Worm (Caenorhabditis elegans) whole organism, L1 larva: ENCODE measurements around the gene top-3.
A peak's percentile ranks its signal among the peaks of the same experiment; 100 is the strongest.

ENCODE experiments used
- C04F5.9 ChIP-seq: sonication (generic microtip); optimal IDR thresholded peaks from 2 replicates; lab custom pipeline; 2016; ENCODE audit warnings: missing genetic modification characterization, missing compliant biosample characterization
- C16A3.4 ChIP-seq: fragments of 150-350 bp; optimal IDR thresholded peaks from 2 replicates; lab custom pipeline; 2014; ENCODE audit warnings: missing biosample characterization, missing genetic modification characterization
- C34B4.2 ChIP-seq: sonication (generic microtip); optimal IDR thresholded peaks from 2 replicates; lab custom pipeline; 2017; ENCODE audit warnings: mild to moderate bottlenecking, missing genetic modification characterization, missing compliant biosample characterization
- aly-2 ChIP-seq: fragments of 150-350 bp; optimal IDR thresholded peaks from 2 replicates; lab custom pipeline; 2014; ENCODE audit warnings: missing biosample characterization, missing genetic modification characterization
- ama-1 ChIP-seq: fragments of 150-350 bp; optimal IDR thresholded peaks from 2 replicates; lab custom pipeline; 2014
- blmp-1 ChIP-seq: fragments of 150-350 bp; optimal IDR thresholded peaks from 2 replicates; lab custom pipeline; 2014; ENCODE audit warnings: missing biosample characterization, missing genetic modification characterization
- ceh-90 ChIP-seq: sonication (generic microtip); optimal IDR thresholded peaks from 2 replicates; lab custom pipeline; 2016; ENCODE audit warnings: missing genetic modification characterization, missing compliant biosample characterization
- dpl-1 ChIP-seq, 3 experiments: fragments of 150-350 bp in 2 of 3; sonication (generic microtip) in 1 of 3; optimal IDR thresholded peaks; 2 replicates each; lab custom pipeline; 2014 to 2017; ENCODE audit warnings: missing biosample characterization in 3 of 3, missing genetic modification characterization in 3 of 3, missing genetic modification reagents in 3 of 3
- dsc-1 ChIP-seq: sonication (generic microtip); optimal IDR thresholded peaks from 2 replicates; lab custom pipeline; 2016; ENCODE audit warnings: mild to moderate bottlenecking, missing genetic modification characterization, missing compliant biosample characterization
- egl-13 ChIP-seq: sonication (generic microtip); optimal IDR thresholded peaks from 2 replicates; lab custom pipeline; 2016; ENCODE audit warnings: missing genotype, missing genetic modification reagents, missing genetic modification characterization, missing compliant biosample characterization
- elt-2 ChIP-seq: sonication (generic microtip); optimal IDR thresholded peaks from 2 replicates; lab custom pipeline; 2016; ENCODE audit warnings: missing genetic modification characterization, mild to moderate bottlenecking, inconsistent platforms, missing compliant biosample characterization, missing genetic modification reagents
- elt-3 ChIP-seq, 6 experiments: fragments of 150-350 bp in 1 of 6; sonication (generic microtip); optimal IDR thresholded peaks; 2 replicates each; lab custom pipeline; 2017 to 2018; ENCODE audit warnings: missing biosample characterization in 6 of 6, missing genetic modification characterization in 6 of 6, inconsistent platforms in 1 of 6
- ets-5 ChIP-seq: fragments of 200-800 bp; sonication (Bioruptor generic); IDR thresholded peaks from 2 replicates; pipeline ENCODE4 v1.3.6; 2022; ENCODE audit warnings: missing genetic modification characterization, missing compliant biosample characterization
- fkh-10 ChIP-seq: sonication (generic microtip); optimal IDR thresholded peaks from 2 replicates; lab custom pipeline; 2017; ENCODE audit warnings: missing biosample characterization, missing genetic modification reagents, missing genetic modification characterization
- fkh-4 ChIP-seq: sonication (generic microtip); optimal IDR thresholded peaks from 2 replicates; lab custom pipeline; 2016; ENCODE audit warnings: missing compliant biosample characterization, missing genetic modification characterization, borderline replicate concordance
- fkh-8 ChIP-seq: sonication (generic microtip); optimal IDR thresholded peaks from 2 replicates; lab custom pipeline; 2016; ENCODE audit warnings: mild to moderate bottlenecking, missing genetic modification characterization, missing compliant biosample characterization
- fos-1 ChIP-seq: fragments of 150-350 bp; optimal IDR thresholded peaks from 2 replicates; lab custom pipeline; 2014; ENCODE audit warnings: missing biosample characterization, missing genetic modification characterization
- grh-1 ChIP-seq: fragments of 200-800 bp; sonication (Bioruptor generic); IDR thresholded peaks from 2 replicates; pipeline ENCODE4 v1.3.6; 2022; ENCODE audit warnings: missing genetic modification reagents, missing genetic modification characterization, missing compliant biosample characterization
- hlh-4 ChIP-seq: sonication (generic microtip); optimal IDR thresholded peaks from 2 replicates; lab custom pipeline; 2016; ENCODE audit warnings: mild to moderate bottlenecking, missing genetic modification characterization, missing compliant biosample characterization
- hpl-2 ChIP-seq: fragments of 150-350 bp; optimal IDR thresholded peaks from 2 replicates; lab custom pipeline; 2014; ENCODE audit warnings: missing biosample characterization, missing genetic modification reagents, missing genetic modification characterization
- isw-1 ChIP-seq: fragments of 200-800 bp; sonication (Bioruptor generic); IDR thresholded peaks from 2 replicates; pipeline ENCODE4 v1.3.6; 2022; ENCODE audit warnings: missing genetic modification characterization, missing compliant biosample characterization
- jun-1 ChIP-seq: fragments of 150-350 bp; optimal IDR thresholded peaks from 2 replicates; lab custom pipeline; 2014; ENCODE audit warnings: missing biosample characterization, missing genetic modification reagents, missing genetic modification characterization
- lin-13 ChIP-seq: fragments of 150-350 bp; optimal IDR thresholded peaks from 2 replicates; lab custom pipeline; 2014; ENCODE audit warnings: missing biosample characterization, missing genetic modification reagents, missing genetic modification characterization
- lin-14 ChIP-seq: fragments of 200-800 bp; sonication (Bioruptor generic); optimal IDR thresholded peaks from 2 replicates; lab custom pipeline; 2018; ENCODE audit warnings: mild to moderate bottlenecking, missing genetic modification characterization, moderate library complexity, missing compliant biosample characterization
- lin-15B ChIP-seq: fragments of 150-350 bp; sonication (generic microtip); optimal IDR thresholded peaks from 3 replicates; lab custom pipeline; 2014; ENCODE audit warnings: missing biosample characterization, missing genetic modification characterization
- lin-39 ChIP-seq: fragments of 150-350 bp; optimal IDR thresholded peaks from 2 replicates; lab custom pipeline; 2014; ENCODE audit warnings: missing biosample characterization, missing genetic modification reagents, missing genetic modification characterization
- lsy-2 ChIP-seq, 2 experiments: fragments of 150-350 bp; optimal IDR thresholded peaks; 2 replicates each; lab custom pipeline; 2014; ENCODE audit warnings: missing biosample characterization in 2 of 2, missing genetic modification characterization in 2 of 2
- mdl-1 ChIP-seq, 2 experiments: fragments of 150-350 bp; optimal IDR thresholded peaks; 2 replicates each; lab custom pipeline; 2014 to 2017; ENCODE audit warnings: missing biosample characterization in 2 of 2, missing genetic modification characterization in 2 of 2, inconsistent platforms in 1 of 2
- mef-2 ChIP-seq: fragments of 150-350 bp; optimal IDR thresholded peaks from 2 replicates; lab custom pipeline; 2014; ENCODE audit warnings: missing biosample characterization, missing genetic modification characterization
- nhr-11 ChIP-seq: fragments of 150-350 bp; optimal IDR thresholded peaks from 2 replicates; lab custom pipeline; 2014; ENCODE audit warnings: missing biosample characterization, missing genetic modification characterization
- nhr-12 ChIP-seq: sonication (generic microtip); optimal IDR thresholded peaks from 2 replicates; lab custom pipeline; 2017; ENCODE audit warnings: missing biosample characterization, missing genetic modification characterization
- nhr-19 ChIP-seq: fragments of 200-800 bp; sonication (Bioruptor generic); conservative IDR thresholded peaks from 2 replicates; pipeline ENCODE4 v1.3.6; 2022; ENCODE audit warnings: missing genetic modification characterization, missing compliant biosample characterization
- nhr-20 ChIP-seq: sonication (generic microtip); optimal IDR thresholded peaks from 2 replicates; lab custom pipeline; 2016; ENCODE audit warnings: mild to moderate bottlenecking, missing genetic modification characterization, missing compliant biosample characterization
- nhr-237 ChIP-seq: fragments of 150-350 bp; optimal IDR thresholded peaks from 2 replicates; lab custom pipeline; 2014; ENCODE audit warnings: missing biosample characterization, missing genetic modification characterization
- nhr-47 ChIP-seq: sonication (generic microtip); optimal IDR thresholded peaks from 2 replicates; lab custom pipeline; 2016; ENCODE audit warnings: mild to moderate bottlenecking, missing genetic modification characterization, moderate library complexity, missing compliant biosample characterization
- nhr-84 ChIP-seq: sonication (generic microtip); optimal IDR thresholded peaks from 2 replicates; lab custom pipeline; 2017; ENCODE audit warnings: missing biosample characterization, missing genetic modification characterization
- nhr-85 ChIP-seq: sonication (generic microtip); peaks from one replicate; lab custom pipeline; 2016; ENCODE audit warnings: missing genetic modification characterization, inconsistent platforms, missing compliant biosample characterization
- pag-3 ChIP-seq: sonication (generic microtip); optimal IDR thresholded peaks from 2 replicates; lab custom pipeline; 2017; ENCODE audit warnings: missing genetic modification characterization, mild to moderate bottlenecking, missing compliant biosample characterization, antibody characterized with exemption, borderline replicate concordance; ENCODE audit not compliant: insufficient read depth
- pqm-1 ChIP-seq: sonication (generic microtip); optimal IDR thresholded peaks from 3 replicates; lab custom pipeline; 2017; ENCODE audit warnings: missing biosample characterization, missing genetic modification characterization
- rnt-1 ChIP-seq: sonication (generic microtip); optimal IDR thresholded peaks from 2 replicates; lab custom pipeline; 2016; ENCODE audit warnings: mild to moderate bottlenecking, missing genetic modification characterization, moderate library complexity, missing compliant biosample characterization
- skn-1 ChIP-seq: fragments of 150-350 bp; optimal IDR thresholded peaks from 2 replicates; lab custom pipeline; 2014; ENCODE audit warnings: missing biosample characterization, missing genetic modification characterization
- snpc-4 ChIP-seq: fragments of 150-350 bp; optimal IDR thresholded peaks from 2 replicates; lab custom pipeline; 2014; ENCODE audit warnings: missing biosample characterization, missing genetic modification characterization
- sox-4 ChIP-seq: sonication (generic microtip); optimal IDR thresholded peaks from 2 replicates; lab custom pipeline; 2016; ENCODE audit warnings: missing genetic modification characterization, missing compliant biosample characterization
- sptf-1 ChIP-seq: fragments of 150-350 bp; optimal IDR thresholded peaks from 2 replicates; lab custom pipeline; 2014; ENCODE audit warnings: missing biosample characterization, missing genetic modification characterization
- swsn-7 ChIP-seq: sonication (generic microtip); optimal IDR thresholded peaks from 2 replicates; lab custom pipeline; 2016; ENCODE audit warnings: missing genetic modification characterization, missing compliant biosample characterization
- tbx-2 ChIP-seq: sonication (generic microtip); optimal IDR thresholded peaks from 2 replicates; lab custom pipeline; 2016; ENCODE audit warnings: missing genetic modification characterization, missing compliant biosample characterization
- tlp-1 ChIP-seq: fragments of 150-350 bp; optimal IDR thresholded peaks from 2 replicates; lab custom pipeline; 2014; ENCODE audit warnings: missing biosample characterization, missing genetic modification characterization
- unc-130 ChIP-seq: fragments of 150-350 bp; optimal IDR thresholded peaks from 2 replicates; lab custom pipeline; 2017; ENCODE audit warnings: missing biosample characterization, missing genetic modification characterization, inconsistent platforms
- unc-98 ChIP-seq: fragments of 200-800 bp; sonication (Bioruptor generic); IDR thresholded peaks from 2 replicates; pipeline ENCODE4 v1.3.6; 2022; ENCODE audit warnings: missing genetic modification characterization, missing compliant biosample characterization
- zag-1 ChIP-seq: fragments of 150-350 bp; optimal IDR thresholded peaks from 2 replicates; lab custom pipeline; 2014; ENCODE audit warnings: missing biosample characterization, missing genetic modification characterization
- zip-4 ChIP-seq: fragments of 200-800 bp; sonication (Bioruptor generic); optimal IDR thresholded peaks from 2 replicates; lab custom pipeline; 2018; ENCODE audit warnings: mild to moderate bottlenecking, missing genetic modification characterization, moderate library complexity, missing compliant biosample characterization

The top-3 gene

ce11 chrIII:11937911-11938310, 22.1 kb downstream of the top-3 start (continued):
- TF ChIP-seq nhr-85 (tag; lab: Kevin White, UChicago), result no peak
- no peak for TF ChIP-seq jun-1 (tag; lab: Kevin White, UChicago)
- TF ChIP-seq ceh-90 (tag; lab: Kevin White, UChicago), result no peak
- no peak for TF ChIP-seq fos-1 (tag; lab: Kevin White, UChicago)
- no peak for TF ChIP-seq elt-2 (tag; lab: Kevin White, UChicago)
- no peak for TF ChIP-seq blmp-1 (tag; lab: Kevin White, UChicago)
- TF ChIP-seq lin-14 (GFP tag; lab: Kevin White, UChicago), result peak; percentile 50
- TF ChIP-seq nhr-47 (tag; lab: Kevin White, UChicago), result no peak
- TF ChIP-seq hlh-4 (tag; lab: Kevin White, UChicago), result no peak
- TF ChIP-seq nhr-11 (tag; lab: Kevin White, UChicago), result no peak
- TF ChIP-seq ama-1, result no peak
- TF ChIP-seq tlp-1, result no peak
- no peak for TF ChIP-seq lin-15B (tag; lab: Kevin White, UChicago)

- TF ChIP-seq aly-2 (no peak), elt-3 (tag; optimal IDR thresholded peaks at IDR 0.05; lab: Kevin White, UChicago) (no peak), lin-15B (tag; lab: Kevin White, UChicago) (no peak), unc-130 (tag; lab: Kevin White, UChicago) (no peak), fos-1 (tag; lab: Kevin White, UChicago) (no peak), nhr-12 (tag; lab: Kevin White, UChicago) (no peak), grh-1 (no peak), elt-2 (tag; lab: Kevin White, UChicago) (no peak), fkh-4 (no peak), ceh-90 (tag; lab: Kevin White, UChicago) (no peak), dpl-1 (GFP tag; optimal IDR thresholded peaks at IDR 0.05; lab: Kevin White, UChicago) (no peak), tbx-2 (tag; lab: Kevin White, UChicago) (peak; percentile 25), nhr-237 (no peak), nhr-20 (tag; lab: Kevin White, UChicago) (no peak), sox-4 (no peak), tlp-1 (no peak), isw-1 (GFP tag; lab: Robert Waterston, UW) (no peak), unc-98 (GFP tag; lab: Robert Waterston, UW) (no peak), fkh-8 (tag; lab: Kevin White, UChicago) (peak; percentile 39), C34B4.2 (tag; lab: Kevin White, UChicago) (no peak), lin-39 (tag; lab: Kevin White, UChicago) (no peak), zag-1 (tag; lab: Kevin White, UChicago) (no peak), lsy-2 (tag; optimal IDR thresholded peaks at IDR 0.05; lab: Kevin White, UChicago) (no peak), nhr-84 (tag; lab: Kevin White, UChicago) (no peak), snpc-4 (tag; lab: Kevin White, UChicago) (no peak), dsc-1 (tag; lab: Kevin White, UChicago) (peak; percentile 6), pqm-1 (tag; lab: Kevin White, UChicago) (no peak), nhr-19 (GFP tag; lab: Robert Waterston, UW) (no peak), C16A3.4 (tag; lab: Kevin White, UChicago) (no peak), ets-5 (GFP tag; lab: Robert Waterston, UW) (no peak), C04F5.9 (tag; lab: Kevin White, UChicago) (no peak), sptf-1 (tag; lab: Kevin White, UChicago) (no peak), nhr-47 (tag; lab: Kevin White, UChicago) (peak; percentile 29), fkh-10 (no peak), ama-1 (no peak), skn-1 (tag; lab: Kevin White, UChicago) (no peak), mef-2 (tag; lab: Kevin White, UChicago) (no peak), hpl-2 (GFP tag; lab: Kevin White, UChicago) (no peak), swsn-7 (tag; lab: Kevin White, UChicago) (no peak), lin-13 (no peak), zip-4 (GFP tag; lab: Kevin White, UChicago) (no peak), mdl-1 (tag; optimal IDR thresholded peaks at IDR 0.05; lab: Kevin White, UChicago) (no peak), pag-3 (tag; lab: Kevin White, UChicago) (no peak), egl-13 (no peak), rnt-1 (tag; lab: Kevin White, UChicago) (peak; percentile 24), hlh-4 (tag; lab: Kevin White, UChicago) (no peak)
These were observed 23.2 kb downstream of the top-3 start for ce11 chrIII:11936668-11937276.
